Fruit fly (Drosophila melanogaster) whole organism, embryonic: Measurements from ENCODE around the gene dome.

Experiments
- Adf1 ChIP-seq: fragments of 200-800 bp; sonication (Bioruptor generic); IDR thresholded peaks from 2 replicates; pipeline ENCODE4 v1.3.6; 2022; ENCODE audit warnings: missing biosample characterization, missing genetic modification characterization
- Atf6 ChIP-seq: fragments of 200-800 bp; sonication (Bioruptor generic); IDR thresholded peaks from 2 replicates; pipeline ENCODE4 v1.3.6; 2022; ENCODE audit warnings: missing biosample characterization, missing genetic modification characterization
- C15 ChIP-seq: fragments of 200-800 bp; sonication (Bioruptor generic); IDR thresholded peaks from 3 replicates; pipeline ENCODE4 v1.3.6; 2022; ENCODE audit warnings: missing biosample characterization, missing genetic modification characterization
- CG10209 ChIP-seq: fragments of 200-800 bp; sonication (Bioruptor generic); optimal IDR thresholded peaks from 3 replicates; lab custom pipeline; 2017; ENCODE audit warnings: missing biosample characterization, mild to moderate bottlenecking, missing genetic modification characterization, missing genetic modification reagents
- CG1024 ChIP-seq: fragments of 200-800 bp; sonication (Bioruptor generic); IDR thresholded peaks from 2 replicates; pipeline ENCODE4 v1.3.6; 2022; ENCODE audit warnings: missing biosample characterization, missing genetic modification characterization
- CG10565 ChIP-seq: fragments of 200-800 bp; sonication (Bioruptor generic); optimal IDR thresholded peaks from 3 replicates; lab custom pipeline; 2016; ENCODE audit warnings: missing biosample characterization, mild to moderate bottlenecking, missing genetic modification characterization
- CG11085 ChIP-seq: fragments of 200-800 bp; sonication (Bioruptor generic); IDR thresholded peaks from 2 replicates; pipeline ENCODE4 v1.3.6; 2022; ENCODE audit warnings: missing biosample characterization, missing genetic modification characterization
- CG12104 ChIP-seq: fragments of 200-800 bp; sonication (Bioruptor generic); optimal IDR thresholded peaks from 3 replicates; lab custom pipeline; 2016; ENCODE audit warnings: missing biosample characterization, missing genetic modification characterization
- CG12236 ChIP-seq: fragments of 200-800 bp; sonication (Bioruptor generic); optimal IDR thresholded peaks from 2 replicates; lab custom pipeline; 2016; ENCODE audit warnings: missing biosample characterization, missing genetic modification characterization
- CG13296 ChIP-seq: fragments of 200-800 bp; sonication (Bioruptor generic); optimal IDR thresholded peaks from 3 replicates; lab custom pipeline; 2018; ENCODE audit warnings: missing biosample characterization, mild to moderate bottlenecking, missing genetic modification characterization
- CG13775 ChIP-seq: fragments of 200-800 bp; sonication (Bioruptor generic); optimal IDR thresholded peaks from 3 replicates; lab custom pipeline; 2017; ENCODE audit warnings: missing biosample characterization, mild to moderate bottlenecking, missing genetic modification characterization
- CG14667 ChIP-seq: fragments of 200-800 bp; sonication (Bioruptor generic); IDR thresholded peaks from 2 replicates; pipeline ENCODE4 v1.3.6; 2022; ENCODE audit warnings: missing biosample characterization, missing genetic modification characterization
- CG15073 ChIP-seq: fragments of 200-800 bp; sonication (Bioruptor generic); optimal IDR thresholded peaks from 2 replicates; lab custom pipeline; 2016; ENCODE audit warnings: missing biosample characterization, missing genetic modification characterization
- CG15269 ChIP-seq: fragments of 200-800 bp; sonication (Bioruptor generic); optimal IDR thresholded peaks from 2 replicates; lab custom pipeline; 2018; ENCODE audit warnings: missing biosample characterization, mild to moderate bottlenecking, missing genetic modification characterization, moderate library complexity
- CG1603 ChIP-seq: fragments of 200-800 bp; sonication (Bioruptor generic); optimal IDR thresholded peaks from 2 replicates; lab custom pipeline; 2019; ENCODE audit warnings: missing biosample characterization, mild to moderate bottlenecking, missing genetic modification characterization, moderate library complexity
- CG17568 ChIP-seq: fragments of 200-800 bp; sonication (Bioruptor generic); optimal IDR thresholded peaks from 2 replicates; lab custom pipeline; 2018; ENCODE audit warnings: missing biosample characterization, mild to moderate bottlenecking, missing genetic modification characterization, moderate library complexity
- CG2889 ChIP-seq: fragments of 200-800 bp; sonication (Bioruptor generic); IDR thresholded peaks from 3 replicates; pipeline ENCODE4 v1.3.6; 2022; ENCODE audit warnings: missing biosample characterization, missing genetic modification characterization
- CG3281 ChIP-seq: fragments of 200-800 bp; sonication (Bioruptor generic); optimal IDR thresholded peaks from 3 replicates; lab custom pipeline; 2017; ENCODE audit warnings: missing biosample characterization, mild to moderate bottlenecking, missing genetic modification characterization
- CG42726 ChIP-seq: fragments of 200-800 bp; sonication (Bioruptor generic); IDR thresholded peaks from 2 replicates; pipeline ENCODE4 v1.3.6; 2022; ENCODE audit warnings: missing biosample characterization, missing genetic modification characterization; ENCODE audit not compliant: partially characterized antibody
- CG8388 ChIP-seq: fragments of 200-800 bp; sonication (Bioruptor generic); optimal IDR thresholded peaks from 2 replicates; lab custom pipeline; 2019; ENCODE audit warnings: missing biosample characterization, mild to moderate bottlenecking, missing genetic modification characterization, moderate library complexity
- CG9797 ChIP-seq: fragments of 200-800 bp; sonication (Bioruptor generic); optimal IDR thresholded peaks from 3 replicates; lab custom pipeline; 2018; ENCODE audit warnings: missing biosample characterization, mild to moderate bottlenecking, missing genetic modification characterization
- Camta ChIP-seq: fragments of 200-800 bp; sonication (Bioruptor generic); optimal IDR thresholded peaks from 2 replicates; lab custom pipeline; 2016; ENCODE audit warnings: missing biosample characterization, missing genetic modification characterization
- Dad ChIP-seq: fragments of 200-800 bp; sonication (Bioruptor generic); optimal IDR thresholded peaks from 3 replicates; lab custom pipeline; 2016; ENCODE audit warnings: missing biosample characterization, missing genetic modification characterization
- Elba2 ChIP-seq: fragments of 200-800 bp; sonication (Bioruptor generic); optimal IDR thresholded peaks from 3 replicates; lab custom pipeline; 2016; ENCODE audit warnings: missing biosample characterization, missing genetic modification characterization
- Gsc ChIP-seq: fragments of 200-800 bp; sonication (Bioruptor generic); IDR thresholded peaks from 2 replicates; pipeline ENCODE4 v1.3.6; 2022; ENCODE audit warnings: missing biosample characterization, missing genetic modification characterization
- MBD-R2 ChIP-seq: fragments of 200-800 bp; sonication (Bioruptor generic); IDR thresholded peaks from 2 replicates; pipeline ENCODE4 v1.3.6; 2022; ENCODE audit warnings: missing biosample characterization, missing genetic modification characterization
- Myb ChIP-seq: fragments of 200-800 bp; sonication (Bioruptor generic); optimal IDR thresholded peaks from 2 replicates; lab custom pipeline; 2016; ENCODE audit warnings: missing biosample characterization, missing genetic modification characterization
- Nf-YC ChIP-seq: fragments of 200-800 bp; optimal IDR thresholded peaks from 3 replicates; lab custom pipeline; 2019; ENCODE audit warnings: missing biosample characterization, mild to moderate bottlenecking, missing genetic modification characterization, moderate library complexity
- Side ChIP-seq: fragments of 200-800 bp; sonication (Bioruptor generic); optimal IDR thresholded peaks from 2 replicates; lab custom pipeline; 2016; ENCODE audit warnings: missing biosample characterization, missing genetic modification characterization
- abd-A ChIP-seq: fragments of 200-800 bp; sonication (Bioruptor generic); optimal IDR thresholded peaks from 3 replicates; lab custom pipeline; 2019; ENCODE audit warnings: missing biosample characterization, mild to moderate bottlenecking, missing genetic modification characterization, moderate library complexity
- bigmax ChIP-seq: fragments of 200-800 bp; sonication (Bioruptor generic); optimal IDR thresholded peaks from 2 replicates; lab custom pipeline; 2018; ENCODE audit warnings: missing biosample characterization, mild to moderate bottlenecking, missing genetic modification characterization
- bowl ChIP-seq: fragments of 200-800 bp; sonication (Bioruptor generic); IDR thresholded peaks from 2 replicates; pipeline ENCODE4 v1.3.6; 2022; ENCODE audit warnings: missing biosample characterization, missing genetic modification characterization
- cad ChIP-seq: fragments of >200 bp; optimal IDR thresholded peaks from 2 replicates; lab custom pipeline; 2017; ENCODE audit warnings: missing biosample characterization, missing genetic modification characterization
- chn ChIP-seq: fragments of 200-800 bp; sonication (Bioruptor generic); optimal IDR thresholded peaks from 2 replicates; lab custom pipeline; 2016; ENCODE audit warnings: missing biosample characterization, missing genetic modification characterization
- ci ChIP-seq: fragments of 200-800 bp; sonication (Bioruptor generic); IDR thresholded peaks from 3 replicates; pipeline ENCODE4 v1.3.6; 2022; ENCODE audit warnings: missing biosample characterization, missing genetic modification characterization
- crc ChIP-seq: fragments of 200-800 bp; sonication (Bioruptor generic); optimal IDR thresholded peaks from 2 replicates; lab custom pipeline; 2016; ENCODE audit warnings: missing biosample characterization, missing genetic modification characterization
- fd3F ChIP-seq: fragments of 200-800 bp; sonication (Bioruptor generic); optimal IDR thresholded peaks from 2 replicates; lab custom pipeline; 2018; ENCODE audit warnings: missing biosample characterization, mild to moderate bottlenecking, missing genetic modification characterization, moderate library complexity
- fd64A ChIP-seq: fragments of 200-800 bp; sonication (Bioruptor generic); optimal IDR thresholded peaks from 3 replicates; lab custom pipeline; 2018; ENCODE audit warnings: missing biosample characterization, mild to moderate bottlenecking, missing genetic modification characterization
- gt ChIP-seq: fragments of 200-800 bp; sonication (Bioruptor generic); IDR thresholded peaks from 2 replicates; pipeline ENCODE4 v1.3.6; 2022; ENCODE audit warnings: missing biosample characterization, missing genetic modification characterization
- ham ChIP-seq: fragments of 200-800 bp; sonication (Bioruptor generic); IDR thresholded peaks from 2 replicates; pipeline ENCODE4 v1.3.6; 2022; ENCODE audit warnings: missing biosample characterization, missing genetic modification characterization
- hbn ChIP-seq: fragments of 200-800 bp; sonication (Bioruptor generic); IDR thresholded peaks from 2 replicates; pipeline ENCODE4 v1.3.6; 2022; ENCODE audit warnings: missing biosample characterization, missing genetic modification characterization; ENCODE audit not compliant: partially characterized antibody
- hth ChIP-seq: fragments of >200 bp; optimal IDR thresholded peaks from 2 replicates; lab custom pipeline; 2017; ENCODE audit warnings: inconsistent platforms
- jumu ChIP-seq: fragments of 200-800 bp; sonication (Bioruptor generic); optimal IDR thresholded peaks from 3 replicates; lab custom pipeline; 2016; ENCODE audit warnings: missing biosample characterization, missing genetic modification characterization
- p53 ChIP-seq: fragments of 200-800 bp; sonication (Bioruptor generic); optimal IDR thresholded peaks from 2 replicates; lab custom pipeline; 2016; ENCODE audit warnings: missing biosample characterization, missing genetic modification characterization
- pho ChIP-seq: fragments of 200-800 bp; sonication (Bioruptor generic); optimal IDR thresholded peaks from 2 replicates; lab custom pipeline; 2016; ENCODE audit warnings: missing biosample characterization, missing genetic modification characterization
- prd ChIP-seq, 3 experiments: fragments of >200 bp in 2 of 3; fragments of 200-800 bp in 1 of 3; sonication (Bioruptor generic) in 1 of 3; optimal IDR thresholded peaks in 2 of 3; IDR thresholded peaks in 1 of 3; 2 replicates in 2 of 3; 3 replicates in 1 of 3; pipeline versions ENCODE4 v1.3.6 to Lab custom; 2017 to 2022; ENCODE audit warnings: missing biosample characterization in 1 of 3, missing genetic modification characterization in 1 of 3
- sc ChIP-seq, 3 experiments: fragments of >200 bp in 2 of 3; fragments of 200-800 bp in 1 of 3; sonication (Bioruptor generic) in 1 of 3; optimal IDR thresholded peaks; 2 replicates in 2 of 3; 3 replicates in 1 of 3; lab custom pipeline; 2017; ENCODE audit warnings: mild to moderate bottlenecking in 1 of 3, missing biosample characterization in 1 of 3, missing genetic modification characterization in 1 of 3, missing genetic modification reagents in 1 of 3
- sisA ChIP-seq: fragments of 200-800 bp; sonication (Bioruptor generic); IDR thresholded peaks from 2 replicates; pipeline ENCODE4 v1.3.6; 2022; ENCODE audit warnings: missing biosample characterization, missing genetic modification characterization
- slbo ChIP-seq: fragments of 200-800 bp; sonication (Bioruptor generic); IDR thresholded peaks from 2 replicates; pipeline ENCODE4 v1.3.6; 2022; ENCODE audit warnings: missing biosample characterization, missing genetic modification characterization
- sqz ChIP-seq: fragments of 200-800 bp; sonication (Bioruptor generic); optimal IDR thresholded peaks from 3 replicates; lab custom pipeline; 2018; ENCODE audit warnings: missing biosample characterization, mild to moderate bottlenecking, missing genetic modification characterization
- zfh2 ChIP-seq: fragments of 200-800 bp; sonication (Bioruptor generic); optimal IDR thresholded peaks from 2 replicates; lab custom pipeline; 2016; ENCODE audit warnings: missing biosample characterization, missing genetic modification characterization

Gene dome

dm6 chrX:19668405-19668804 lies 14.9 kb downstream of the dome start (continued):
- TF ChIP-seq Side (GFP tag; lab: Kevin White, UChicago), result peak; percentile 99
- TF ChIP-seq bowl, result peak; percentile 93
- peak; percentile 97 for TF ChIP-seq Camta (GFP tag; lab: Kevin White, UChicago)
- no peak for TF ChIP-seq abd-A (tag; lab: Kevin White, UChicago)
- peak; percentile 94 for TF ChIP-seq fd3F (GFP tag; lab: Kevin White, UChicago)
- peak; percentile 86 for TF ChIP-seq Gsc (GFP tag; lab: Robert Waterston, UW)
- peak; percentile 86 for TF ChIP-seq gt (GFP tag; lab: Robert Waterston, UW)
- TF ChIP-seq CG12104 (GFP tag; lab: Kevin White, UChicago), result peak; percentile 89
- peak; percentile 98 for TF ChIP-seq zfh2
- peak; percentile 36 for TF ChIP-seq bigmax
- peak; percentile 96 for TF ChIP-seq CG2889 (GFP tag; lab: Robert Waterston, UW)
- peak; percentile 93 for TF ChIP-seq CG10209 (GFP tag; lab: Kevin White, UChicago)
- TF ChIP-seq CG8388 (GFP tag; lab: Kevin White, UChicago), result peak; percentile 94
- TF ChIP-seq CG42726 (GFP tag; lab: Robert Waterston, UW), result no peak
- TF ChIP-seq C15 (GFP tag; lab: Robert Waterston, UW), result peak; percentile 77
- peak; percentile 78 for TF ChIP-seq sqz (GFP tag; lab: Kevin White, UChicago)
- TF ChIP-seq CG13296 (GFP tag; lab: Kevin White, UChicago), result peak; percentile 87
- TF ChIP-seq Nf-YC (tag; lab: Kevin White, UChicago), result peak; percentile 72
- TF ChIP-seq cad (GFP tag; lab: Kevin White, UChicago), result no peak
- TF ChIP-seq fd64A (GFP tag; lab: Kevin White, UChicago), result peak; percentile 85
- peak; percentile 97 for TF ChIP-seq CG15269 (tag; lab: Kevin White, UChicago)
- TF ChIP-seq sc (optimal IDR thresholded peaks at IDR 0.05; lab: Kevin White, UChicago), result no peak
- TF ChIP-seq sc (GFP tag; optimal IDR thresholded peaks at IDR 0.05; lab: Kevin White, UChicago), result peak; percentile 86
- peak; percentile 83 for TF ChIP-seq CG11085
- peak; percentile 95 for TF ChIP-seq sisA (GFP tag; lab: Robert Waterston, UW)
- peak; percentile 97 for TF ChIP-seq Dad (GFP tag; lab: Kevin White, UChicago)
- TF ChIP-seq CG15073 (GFP tag; lab: Kevin White, UChicago), result peak; percentile 86
- TF ChIP-seq ci (GFP tag; lab: Robert Waterston, UW), result peak; percentile 98
- peak; percentile 90 for TF ChIP-seq CG10565 (GFP tag; lab: Kevin White, UChicago)
- TF ChIP-seq chn (GFP tag; lab: Kevin White, UChicago), result peak; percentile 98
- TF ChIP-seq CG1603 (tag; lab: Kevin White, UChicago), result peak; percentile 97
- peak; percentile 94 for TF ChIP-seq Atf6 (GFP tag; lab: Robert Waterston, UW)
- peak; percentile 98 for TF ChIP-seq slbo (GFP tag; lab: Robert Waterston, UW)
- TF ChIP-seq CG13775, result peak; percentile 93
- TF ChIP-seq ham (GFP tag; lab: Robert Waterston, UW), result peak; percentile 77
- no peak for TF ChIP-seq prd (optimal IDR thresholded peaks at IDR 0.05; lab: Kevin White, UChicago)
- peak; percentile 95 for TF ChIP-seq prd (GFP tag; IDR thresholded peaks at IDR 0.05; lab: Robert Waterston, UW)
- peak; percentile 98 for TF ChIP-seq jumu
- peak; percentile 69 for TF ChIP-seq Elba2 (GFP tag; lab: Kevin White, UChicago)
- TF ChIP-seq pho (GFP tag; lab: Kevin White, UChicago), result peak; percentile 96
- TF ChIP-seq CG14667 (GFP tag; lab: Robert Waterston, UW), result peak; percentile 90
- TF ChIP-seq Adf1 (GFP tag; lab: Robert Waterston, UW), result peak; percentile 68
- no peak for TF ChIP-seq hth (lab: Kevin White, UChicago)
- TF ChIP-seq MBD-R2 (GFP tag; lab: Robert Waterston, UW), result peak; percentile 83
- TF ChIP-seq p53 (GFP tag; lab: Kevin White, UChicago), result peak; percentile 95
- peak; percentile 23 for TF ChIP-seq CG9797
- peak; percentile 90 for TF ChIP-seq Myb
- peak; percentile 87 for TF ChIP-seq CG3281 (GFP tag; lab: Kevin White, UChicago)
- TF ChIP-seq CG1024, result peak; percentile 88
- TF ChIP-seq hbn (GFP tag; lab: Robert Waterston, UW), result no peak
- peak; percentile 97 for TF ChIP-seq crc (GFP tag; lab: Kevin White, UChicago)
- peak; percentile 96 for TF ChIP-seq CG12236 (GFP tag; lab: Kevin White, UChicago)
- no peak for TF ChIP-seq CG17568 (GFP tag; lab: Kevin White, UChicago)
